Fruit fly (Drosophila melanogaster) S2 (cell line): ENCODE data around the gene Or30a.

Source experiments
- CG8478 ChIP-seq: fragments of >200 bp; optimal IDR thresholded peaks from 2 replicates; lab custom pipeline; 2018
- CTCF ChIP-seq, 2 experiments: fragments of >200 bp; optimal IDR thresholded peaks; 2 replicates each; lab custom pipeline; 2018

dm6 chr2L:9134209-9134608 is 22.6 kb downstream of the Or30a start:
- TF ChIP-seq CG8478 (lab: Kevin White, UChicago): no peak
- TF ChIP-seq CTCF (optimal IDR thresholded peaks at IDR 0.05; lab: Kevin White, UChicago): no peak
